Worm (Caenorhabditis elegans) whole organism, early embryonic: ENCODE results near the gene F37A8.1.

Experiments
- aly-1 ChIP-seq: sonication (generic microtip); optimal IDR thresholded peaks from 2 replicates; lab custom pipeline; 2016; ENCODE audit warnings: missing genetic modification characterization, missing compliant biosample characterization
- ama-1 ChIP-seq: fragments of 150-350 bp; optimal IDR thresholded peaks from 2 replicates; lab custom pipeline; 2014
- ceh-13 ChIP-seq: fragments of 200-800 bp; sonication (Bioruptor generic); optimal IDR thresholded peaks from 2 replicates; lab custom pipeline; 2018; ENCODE audit warnings: mild to moderate bottlenecking, missing genetic modification characterization, missing compliant biosample characterization
- ceh-36 ChIP-seq: sonication (generic microtip); optimal IDR thresholded peaks from 2 replicates; lab custom pipeline; 2016; ENCODE audit warnings: missing genetic modification characterization, inconsistent platforms, missing compliant biosample characterization
- ets-7 ChIP-seq: sonication (generic microtip); optimal IDR thresholded peaks from 2 replicates; lab custom pipeline; 2016; ENCODE audit warnings: missing genotype, missing genetic modification characterization, missing compliant biosample characterization
- flt-1 ChIP-seq: fragments of 200-800 bp; sonication (Bioruptor generic); IDR thresholded peaks from 2 replicates; pipeline ENCODE4 v1.3.6; 2022; ENCODE audit warnings: missing genetic modification characterization, missing compliant biosample characterization
- hmbx-1 ChIP-seq: sonication (generic microtip); optimal IDR thresholded peaks from 2 replicates; lab custom pipeline; 2016; ENCODE audit warnings: mild to moderate bottlenecking, missing genetic modification characterization, missing compliant biosample characterization
- hnd-1 ChIP-seq: sonication (generic microtip); optimal IDR thresholded peaks from 2 replicates; lab custom pipeline; 2016; ENCODE audit warnings: missing genetic modification characterization, missing compliant biosample characterization
- pes-1 ChIP-seq: fragments of 200-800 bp; sonication (Bioruptor generic); IDR thresholded peaks from 2 replicates; pipeline ENCODE4 v1.3.6; 2022; ENCODE audit warnings: missing genetic modification reagents, missing genetic modification characterization, missing compliant biosample characterization
- scrt-1 ChIP-seq: fragments of 200-800 bp; sonication (Bioruptor generic); IDR thresholded peaks from 2 replicates; pipeline ENCODE4 v1.3.6; 2022; ENCODE audit warnings: missing genetic modification characterization, missing compliant biosample characterization
- tbx-37 ChIP-seq: fragments of 200-800 bp; sonication (Bioruptor generic); conservative IDR thresholded peaks from 2 replicates; pipeline ENCODE4 v1.3.6; 2022; ENCODE audit warnings: missing genetic modification reagents, missing genetic modification characterization, missing compliant biosample characterization
- tra-4 ChIP-seq: sonication (generic microtip); optimal IDR thresholded peaks from 2 replicates; lab custom pipeline; 2017; ENCODE audit warnings: missing genetic modification characterization, missing compliant biosample characterization

- no peak for TF ChIP-seq hnd-1 (tag; lab: Kevin White, UChicago)
- TF ChIP-seq tra-4 (tag; lab: Kevin White, UChicago): no peak
- no peak for TF ChIP-seq ama-1
- TF ChIP-seq hmbx-1 (tag; lab: Kevin White, UChicago): no peak
- no peak for TF ChIP-seq ceh-13 (GFP tag; lab: Kevin White, UChicago)
- no peak for TF ChIP-seq scrt-1 (GFP tag; lab: Robert Waterston, UW)
- no peak for TF ChIP-seq pes-1
- no peak for TF ChIP-seq aly-1
- no peak for TF ChIP-seq flt-1 (GFP tag; lab: Robert Waterston, UW)
- TF ChIP-seq ceh-36 (tag; lab: Kevin White, UChicago): no peak
- no peak for TF ChIP-seq ets-7
- no peak for TF ChIP-seq tbx-37 (GFP tag; lab: Robert Waterston, UW)
Observed at ce11 chrIII:3978438-3978837, 50.2 kb downstream of the F37A8.1 start.
